Fruit fly (Drosophila melanogaster) whole organism, adult: ENCODE results near the gene mtm.

Experiments
- CG1620 ChIP-seq: fragments of 200-800 bp; sonication (Bioruptor generic); optimal IDR thresholded peaks from 2 replicates; lab custom pipeline; 2016; ENCODE audit warnings: missing biosample characterization, missing genetic modification characterization
- CG5204 ChIP-seq: fragments of 200-800 bp; sonication (Bioruptor generic); optimal IDR thresholded peaks from 2 replicates; lab custom pipeline; 2016; ENCODE audit warnings: missing biosample characterization, missing genetic modification characterization
- Crg-1 ChIP-seq: fragments of 200-800 bp; sonication (Bioruptor generic); optimal IDR thresholded peaks from 2 replicates; lab custom pipeline; 2016; ENCODE audit warnings: missing biosample characterization, missing genetic modification characterization
- Mnt ChIP-seq: fragments of 200-800 bp; sonication (Bioruptor generic); optimal IDR thresholded peaks from 2 replicates; lab custom pipeline; 2016; ENCODE audit warnings: missing biosample characterization, mild to moderate bottlenecking, missing genetic modification characterization
- cnc ChIP-seq, 2 experiments: fragments of >200 bp; optimal IDR thresholded peaks; 2 replicates each; lab custom pipeline; 2017
- kay ChIP-seq: fragments of 200-800 bp; sonication (Bioruptor generic); peaks from one replicate; lab custom pipeline; 2016; ENCODE audit warnings: missing biosample characterization, missing genetic modification characterization, borderline replicate concordance

DNA sequence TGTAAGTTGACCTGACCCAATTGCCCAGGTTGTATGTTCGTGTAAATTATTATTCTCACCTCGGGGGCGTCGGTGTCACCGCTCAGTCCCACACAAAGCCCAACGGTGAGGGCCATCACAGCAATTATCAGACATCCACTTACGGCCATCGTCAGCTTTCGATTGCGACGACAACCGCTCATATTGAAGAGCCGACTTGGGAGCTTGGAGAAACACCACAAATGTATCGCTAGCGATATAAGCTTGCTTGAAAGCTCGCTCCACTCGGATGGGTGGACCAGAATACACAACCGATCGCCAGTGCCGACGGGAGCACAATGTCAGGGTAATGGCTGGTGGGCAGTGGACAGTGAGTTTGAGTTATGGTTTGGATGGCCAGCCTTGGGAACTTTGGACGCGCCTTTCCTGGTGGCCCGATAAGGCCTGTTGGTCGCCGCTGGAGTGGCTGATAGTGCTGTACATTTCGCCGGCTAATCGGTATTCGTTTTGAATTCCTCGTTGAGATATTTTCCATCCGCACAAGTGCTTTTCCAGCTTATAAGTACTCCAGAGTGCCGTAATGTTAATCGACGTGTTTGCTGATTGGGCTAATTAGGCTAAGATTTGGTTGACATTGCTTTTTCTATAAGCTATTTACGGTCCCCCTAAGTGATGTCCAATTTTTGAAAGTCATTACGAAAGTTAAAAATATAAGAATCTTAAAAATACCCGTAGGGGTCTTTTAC lies 30.1 kb downstream of the mtm start, which contains the start of gene Gal:
- no peak for TF ChIP-seq CG5204 (GFP tag; lab: Kevin White, UChicago)
- no peak for TF ChIP-seq Mnt
- no peak for TF ChIP-seq kay (GFP tag; lab: Kevin White, UChicago)
- TF ChIP-seq Crg-1 (GFP tag; lab: Kevin White, UChicago): no peak
- TF ChIP-seq cnc (optimal IDR thresholded peaks at IDR 0.05; lab: Kevin White, UChicago): no peak
- TF ChIP-seq CG1620 (GFP tag; lab: Kevin White, UChicago): no peak
